Worm (Caenorhabditis elegans): ENCODE results near the gene Y67D8B.2.
A peak's percentile ranks its signal among the peaks of the same experiment; 100 is the strongest.

Y67D8B.2 gene

ce11 chrIV:3191466-3191865 lies at the start of gene Y67D8B.2:
Gene Y67D8B.2, minus strand, starts transcription at chrIV:3191566.
- TF ChIP-seq cnd-1 (tag; optimal IDR thresholded peaks at IDR 0.05) (no peak), nhr-237 (tag; optimal IDR thresholded peaks at IDR 0.05) (no peak), hlh-1 (tag; optimal IDR thresholded peaks at IDR 0.05) (no peak), nhr-76 (tag; optimal IDR thresholded peaks at IDR 0.05) (no peak), elt-1 (tag; optimal IDR thresholded peaks at IDR 0.05; ENCODE audit: borderline replicate concordance, insufficient read depth) (no peak), sptf-1 (tag; optimal IDR thresholded peaks at IDR 0.05) (no peak), lsy-2 (tag; optimal IDR thresholded peaks at IDR 0.05) (no peak), drap-1 (GFP tag; optimal IDR thresholded peaks at IDR 0.05) (no peak), unc-62 (GFP tag; optimal IDR thresholded peaks at IDR 0.05) (no peak), ceh-43 (GFP tag; optimal IDR thresholded peaks at IDR 0.05) (no peak), unc-120 (tag; optimal IDR thresholded peaks at IDR 0.05; ENCODE audit: poor library complexity, severe bottlenecking) (no peak)

ce11 chrIV:3234269-3234668 lies 42.9 kb upstream of the Y67D8B.2 start:
- TF ChIP-seq mab-5 (tag; optimal IDR thresholded peaks at IDR 0.05) (no peak), elt-3 (tag; optimal IDR thresholded peaks at IDR 0.05) (no peak), flh-1 (GFP tag; optimal IDR thresholded peaks at IDR 0.05) (no peak), elt-1 (tag; optimal IDR thresholded peaks at IDR 0.05; ENCODE audit: borderline replicate concordance, insufficient read depth) (no peak)

- TF ChIP-seq elt-3 (tag; optimal IDR thresholded peaks at IDR 0.05) = no peak
- no peak for TF ChIP-seq drap-1 (GFP tag; optimal IDR thresholded peaks at IDR 0.05)
- peak; percentile 32 for TF ChIP-seq elt-1 (tag; optimal IDR thresholded peaks at IDR 0.05; ENCODE audit: borderline replicate concordance, insufficient read depth)
- no peak for TF ChIP-seq sptf-1 (tag; optimal IDR thresholded peaks at IDR 0.05)
- TF ChIP-seq nhr-28 (tag; optimal IDR thresholded peaks at IDR 0.05) = no peak
- no peak for TF ChIP-seq mls-2 (tag; optimal IDR thresholded peaks at IDR 0.05)
- TF ChIP-seq snpc-4 (tag; optimal IDR thresholded peaks at IDR 0.05) = no peak
- no peak for TF ChIP-seq M03D4.4 (tag; optimal IDR thresholded peaks at IDR 0.05)
- no peak for TF ChIP-seq nhr-76 (tag; optimal IDR thresholded peaks at IDR 0.05)
- TF ChIP-seq zip-8 (tag; optimal IDR thresholded peaks at IDR 0.05) = peak; percentile 47
- peak; percentile 86 for TF ChIP-seq hlh-1 (tag; optimal IDR thresholded peaks at IDR 0.05)
- TF ChIP-seq nhr-2 (tag; optimal IDR thresholded peaks at IDR 0.05) = no peak
- TF ChIP-seq unc-39 (tag; optimal IDR thresholded peaks at IDR 0.05) = no peak
- TF ChIP-seq nhr-237 (tag; optimal IDR thresholded peaks at IDR 0.05) = no peak
- TF ChIP-seq mab-5 (tag; optimal IDR thresholded peaks at IDR 0.05) = no peak
- TF ChIP-seq lin-32 (GFP tag; optimal IDR thresholded peaks at IDR 0.05) = no peak
- TF ChIP-seq cnd-1 (tag; optimal IDR thresholded peaks at IDR 0.05) = no peak
- TF ChIP-seq ztf-11 (tag; optimal IDR thresholded peaks at IDR 0.05) = no peak
- TF ChIP-seq tbx-8 (GFP tag; optimal IDR thresholded peaks at IDR 0.05) = no peak
- TF ChIP-seq ceh-39 (tag; optimal IDR thresholded peaks at IDR 0.05) = no peak
- TF ChIP-seq ham-2 (GFP tag; optimal IDR thresholded peaks at IDR 0.05) = peak; percentile 86
- peak; percentile 43 for TF ChIP-seq unc-62 (GFP tag; optimal IDR thresholded peaks at IDR 0.05)
- no peak for TF ChIP-seq sem-2 (GFP tag; optimal IDR thresholded peaks at IDR 0.05)
- TF ChIP-seq ces-1 (GFP tag; optimal IDR thresholded peaks at IDR 0.05) = no peak
- no peak for TF ChIP-seq unc-120 (tag; optimal IDR thresholded peaks at IDR 0.05; ENCODE audit: poor library complexity, severe bottlenecking)
- TF ChIP-seq lsy-2 (tag; optimal IDR thresholded peaks at IDR 0.05) = no peak
- TF ChIP-seq flh-1 (GFP tag; optimal IDR thresholded peaks at IDR 0.05) = no peak
- no peak for TF ChIP-seq bed-3 (GFP tag; optimal IDR thresholded peaks at IDR 0.05)
- TF ChIP-seq pha-4 (tag; optimal IDR thresholded peaks at IDR 0.05) = peak; percentile 33
- no peak for TF ChIP-seq ceh-83 (GFP tag; optimal IDR thresholded peaks at IDR 0.05)
- no peak for TF ChIP-seq blmp-1 (tag; optimal IDR thresholded peaks at IDR 0.05)
- no peak for TF ChIP-seq mep-1 (tag; optimal IDR thresholded peaks at IDR 0.05)
- peak; percentile 26 for TF ChIP-seq lin-13 (tag; optimal IDR thresholded peaks at IDR 0.05)
- TF ChIP-seq nhr-12 (tag; optimal IDR thresholded peaks at IDR 0.05) = no peak
- TF ChIP-seq ceh-43 (GFP tag; optimal IDR thresholded peaks at IDR 0.05) = no peak
Measured at ce11 chrIV:3233429-3233885, 42.1 kb upstream of the Y67D8B.2 start.
